Worm (Caenorhabditis elegans): ENCODE data around the gene sre-40.

DNA sequence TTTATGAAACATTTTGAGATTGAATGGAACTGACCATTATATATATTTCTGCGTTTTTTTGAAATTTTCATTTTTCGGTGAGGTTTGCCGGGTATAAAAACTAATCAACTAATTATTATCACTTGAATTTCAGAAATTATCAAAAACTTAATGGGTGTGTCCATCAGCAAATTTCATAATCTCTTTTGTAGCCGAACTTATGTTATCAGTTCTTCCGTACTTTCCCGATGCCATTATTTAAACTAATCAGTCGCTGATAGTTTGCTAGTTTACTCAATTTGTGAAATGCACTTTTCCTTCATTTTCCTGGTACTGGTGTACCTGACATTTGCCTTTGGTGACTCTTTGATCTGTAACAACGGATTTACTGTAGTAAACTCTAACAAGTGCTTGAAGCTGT is 9.4 kb downstream of the sre-40 start:
- no peak for TF ChIP-seq zag-1 (tag; optimal IDR thresholded peaks at IDR 0.05)
- no peak for TF ChIP-seq ztf-11 (tag; optimal IDR thresholded peaks at IDR 0.05)
- no peak for TF ChIP-seq mbf-1 (tag; optimal IDR thresholded peaks at IDR 0.05)
- no peak for TF ChIP-seq Y55F3AM.14 (GFP tag; optimal IDR thresholded peaks at IDR 0.05)
- TF ChIP-seq egl-27 (tag; optimal IDR thresholded peaks at IDR 0.05), result no peak
- no peak for TF ChIP-seq mdl-1 (tag; optimal IDR thresholded peaks at IDR 0.05)
- peak; percentile 96 for TF ChIP-seq fos-1 (tag; optimal IDR thresholded peaks at IDR 0.05)
